Worm (Caenorhabditis elegans): ENCODE data around the gene msp-31.

Gene msp-31

DNA sequence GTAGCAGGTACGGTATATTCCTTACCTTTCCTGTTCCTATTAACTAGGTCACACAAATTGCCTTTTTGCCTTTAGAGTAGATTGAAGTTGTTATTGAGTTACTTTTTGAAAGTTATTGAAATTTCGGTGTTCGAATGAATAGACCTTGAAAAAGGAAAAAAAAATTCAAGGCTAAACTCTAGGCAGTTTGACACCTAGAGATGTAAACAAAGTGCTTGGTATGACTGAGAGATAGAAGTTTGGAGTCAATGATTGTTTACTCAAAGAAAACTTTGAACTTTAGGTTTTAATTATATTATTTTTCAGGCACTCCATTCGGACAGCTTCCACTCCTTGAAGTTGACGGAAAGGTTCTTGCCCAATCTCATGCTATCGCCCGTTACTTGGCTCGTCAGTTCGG lies 33.9 kb downstream of the msp-31 start:
- TF ChIP-seq drap-1 (GFP tag; optimal IDR thresholded peaks at IDR 0.05) (no peak), ceh-39 (tag; optimal IDR thresholded peaks at IDR 0.05) (no peak)

ce11 chrII:4881727-4882126 lies 34.6 kb downstream of the msp-31 start, which contains the start of gene gst-7:
TSS of gene gst-7 (plus strand) at chrII:4882062.
- TF ChIP-seq ztf-11 (tag; optimal IDR thresholded peaks at IDR 0.05) (no peak), mep-1 (tag; optimal IDR thresholded peaks at IDR 0.05) (no peak), elt-1 (tag; optimal IDR thresholded peaks at IDR 0.05; ENCODE audit: borderline replicate concordance, insufficient read depth) (no peak), cnd-1 (tag; optimal IDR thresholded peaks at IDR 0.05) (no peak), unc-62 (GFP tag; optimal IDR thresholded peaks at IDR 0.05) (no peak), snpc-4 (tag; optimal IDR thresholded peaks at IDR 0.05) (no peak), pha-4 (tag; optimal IDR thresholded peaks at IDR 0.05) (peak; percentile 31), flh-1 (GFP tag; optimal IDR thresholded peaks at IDR 0.05) (no peak), nhr-28 (tag; optimal IDR thresholded peaks at IDR 0.05) (no peak)

ce11 chrII:4879629-4880028 lies 36.7 kb downstream of the msp-31 start, which contains the start of gene gst-6:
TSS of gene gst-6 (plus strand) at chrII:4879891.
- TF ChIP-seq unc-39 (tag; optimal IDR thresholded peaks at IDR 0.05) (no peak), blmp-1 (tag; optimal IDR thresholded peaks at IDR 0.05) (no peak), ham-2 (GFP tag; optimal IDR thresholded peaks at IDR 0.05) (no peak), ceh-43 (GFP tag; optimal IDR thresholded peaks at IDR 0.05) (no peak), sem-2 (GFP tag; optimal IDR thresholded peaks at IDR 0.05) (no peak), ceh-39 (tag; optimal IDR thresholded peaks at IDR 0.05) (no peak), elt-1 (tag; optimal IDR thresholded peaks at IDR 0.05; ENCODE audit: borderline replicate concordance, insufficient read depth) (no peak), lin-13 (tag; optimal IDR thresholded peaks at IDR 0.05) (no peak), lsy-2 (tag; optimal IDR thresholded peaks at IDR 0.05) (no peak), snpc-4 (tag; optimal IDR thresholded peaks at IDR 0.05) (no peak), mls-2 (tag; optimal IDR thresholded peaks at IDR 0.05) (no peak), unc-62 (GFP tag; optimal IDR thresholded peaks at IDR 0.05) (no peak), nhr-76 (tag; optimal IDR thresholded peaks at IDR 0.05) (no peak), sptf-1 (tag; optimal IDR thresholded peaks at IDR 0.05) (no peak), bed-3 (GFP tag; optimal IDR thresholded peaks at IDR 0.05) (no peak)

- TF ChIP-seq M03D4.4 (tag; optimal IDR thresholded peaks at IDR 0.05) (no peak), bed-3 (GFP tag; optimal IDR thresholded peaks at IDR 0.05) (no peak), elt-3 (tag; optimal IDR thresholded peaks at IDR 0.05) (no peak), drap-1 (GFP tag; optimal IDR thresholded peaks at IDR 0.05) (no peak), nhr-12 (tag; optimal IDR thresholded peaks at IDR 0.05) (no peak), blmp-1 (tag; optimal IDR thresholded peaks at IDR 0.05) (no peak), ceh-39 (tag; optimal IDR thresholded peaks at IDR 0.05) (no peak), nhr-28 (tag; optimal IDR thresholded peaks at IDR 0.05) (no peak), cnd-1 (tag; optimal IDR thresholded peaks at IDR 0.05) (no peak), lsy-2 (tag; optimal IDR thresholded peaks at IDR 0.05) (no peak), nhr-237 (tag; optimal IDR thresholded peaks at IDR 0.05) (no peak), ces-1 (GFP tag; optimal IDR thresholded peaks at IDR 0.05) (no peak), snpc-4 (tag; optimal IDR thresholded peaks at IDR 0.05) (no peak), hlh-1 (tag; optimal IDR thresholded peaks at IDR 0.05) (no peak), pha-4 (tag; optimal IDR thresholded peaks at IDR 0.05) (no peak), unc-120 (tag; optimal IDR thresholded peaks at IDR 0.05; ENCODE audit: poor library complexity, severe bottlenecking) (no peak), ztf-11 (tag; optimal IDR thresholded peaks at IDR 0.05) (no peak), elt-1 (tag; optimal IDR thresholded peaks at IDR 0.05; ENCODE audit: borderline replicate concordance, insufficient read depth) (no peak), mls-2 (tag; optimal IDR thresholded peaks at IDR 0.05) (no peak)
Measured at ce11 chrII:4876091-4876490, 40.3 kb downstream of the msp-31 start, which contains the start of gene F11G11.13. TSS of gene F11G11.13 (minus strand) at chrII:4876179.

DNA sequence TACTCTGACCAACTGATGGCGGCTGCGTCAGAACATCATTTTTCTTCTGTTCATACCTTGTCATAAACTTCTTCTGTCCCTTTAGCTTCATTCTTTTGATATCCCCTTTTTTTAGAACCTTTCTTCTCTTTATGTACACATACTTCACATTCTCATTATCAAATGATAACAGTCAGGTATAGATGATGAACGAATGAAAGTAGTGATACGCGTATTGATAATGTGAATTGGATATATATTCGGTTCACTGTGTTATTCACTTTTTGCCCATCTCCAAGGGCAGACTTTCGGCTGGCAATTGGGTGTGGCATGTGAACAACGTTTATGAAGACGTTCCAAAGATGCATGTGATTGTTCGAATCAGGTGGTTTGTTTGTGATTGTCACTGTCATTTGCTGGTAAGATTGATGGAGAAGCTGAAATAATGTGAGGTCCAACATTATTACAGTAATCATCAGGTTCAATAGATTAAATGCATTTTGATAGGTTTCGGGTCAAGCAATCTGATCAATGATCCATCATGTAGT lies 42.0 kb downstream of the msp-31 start, which contains the start of gene F11G11.15:
TSS of gene F11G11.15 (plus strand) at position 511 of the 527 bp plus-strand sequence.
- TF ChIP-seq unc-39 (tag; optimal IDR thresholded peaks at IDR 0.05): no peak
- TF ChIP-seq mls-2 (tag; optimal IDR thresholded peaks at IDR 0.05): no peak
- no peak for TF ChIP-seq lsy-2 (tag; optimal IDR thresholded peaks at IDR 0.05)
- TF ChIP-seq nhr-12 (tag; optimal IDR thresholded peaks at IDR 0.05): no peak
- TF ChIP-seq bed-3 (GFP tag; optimal IDR thresholded peaks at IDR 0.05): no peak
- no peak for TF ChIP-seq unc-120 (tag; optimal IDR thresholded peaks at IDR 0.05; ENCODE audit: poor library complexity, severe bottlenecking)
- no peak for TF ChIP-seq sem-2 (GFP tag; optimal IDR thresholded peaks at IDR 0.05)
- no peak for TF ChIP-seq pha-4 (tag; optimal IDR thresholded peaks at IDR 0.05)
- TF ChIP-seq nhr-76 (tag; optimal IDR thresholded peaks at IDR 0.05): no peak
- TF ChIP-seq ces-1 (GFP tag; optimal IDR thresholded peaks at IDR 0.05): no peak
- TF ChIP-seq ceh-39 (tag; optimal IDR thresholded peaks at IDR 0.05): no peak
- no peak for TF ChIP-seq tbx-8 (GFP tag; optimal IDR thresholded peaks at IDR 0.05)
- TF ChIP-seq zip-8 (tag; optimal IDR thresholded peaks at IDR 0.05): no peak

All from whole organism, mixed stage, embryonic.